Worm (Caenorhabditis elegans) whole organism, late embryonic: ENCODE data around the gene T13C5.10.

Source experiments
- C08G9.2 ChIP-seq: sonication (generic microtip); optimal IDR thresholded peaks from 2 replicates; lab custom pipeline; 2016; ENCODE audit warnings: mild to moderate bottlenecking, missing genetic modification characterization, moderate library complexity, missing compliant biosample characterization
- K09A11.1 ChIP-seq: sonication (generic microtip); optimal IDR thresholded peaks from 2 replicates; lab custom pipeline; 2017; ENCODE audit warnings: antibody characterized with exemption, mild to moderate bottlenecking, missing genetic modification characterization, missing compliant biosample characterization; ENCODE audit not compliant: insufficient read depth
- ahr-1 ChIP-seq: sonication (generic microtip); optimal IDR thresholded peaks from 2 replicates; lab custom pipeline; 2016; ENCODE audit warnings: missing genetic modification characterization, missing compliant biosample characterization
- ceh-18 ChIP-seq: sonication (generic microtip); optimal IDR thresholded peaks from 2 replicates; lab custom pipeline; 2016; ENCODE audit warnings: missing genetic modification characterization, missing compliant biosample characterization
- ceh-31 ChIP-seq: sonication (generic microtip); optimal IDR thresholded peaks from 2 replicates; lab custom pipeline; 2016; ENCODE audit warnings: missing genetic modification characterization, missing compliant biosample characterization
- ceh-9 ChIP-seq: sonication (generic microtip); optimal IDR thresholded peaks from 2 replicates; lab custom pipeline; 2016; ENCODE audit warnings: mild to moderate bottlenecking, missing genetic modification characterization, inconsistent platforms, missing compliant biosample characterization
- dmd-4 ChIP-seq: sonication (generic microtip); optimal IDR thresholded peaks from 2 replicates; lab custom pipeline; 2016; ENCODE audit warnings: borderline replicate concordance, missing genetic modification characterization, missing compliant biosample characterization
- elt-4 ChIP-seq: sonication (generic microtip); optimal IDR thresholded peaks from 2 replicates; lab custom pipeline; 2016; ENCODE audit warnings: missing genetic modification characterization, missing compliant biosample characterization
- ets-4 ChIP-seq: sonication (generic microtip); optimal IDR thresholded peaks from 2 replicates; lab custom pipeline; 2016; ENCODE audit warnings: missing genetic modification characterization, missing compliant biosample characterization
- lin-11 ChIP-seq: fragments of 200-800 bp; sonication (Bioruptor generic); optimal IDR thresholded peaks from 2 replicates; lab custom pipeline; 2018; ENCODE audit warnings: mild to moderate bottlenecking, missing genetic modification characterization, missing compliant biosample characterization
- pha-4 ChIP-seq: fragments of 150-350 bp; optimal IDR thresholded peaks from 2 replicates; lab custom pipeline; 2018; ENCODE audit warnings: missing biosample characterization, missing genetic modification reagents, missing genetic modification characterization
- pqm-1 ChIP-seq: sonication (generic microtip); optimal IDR thresholded peaks from 2 replicates; lab custom pipeline; 2016; ENCODE audit warnings: missing genetic modification characterization, missing compliant biosample characterization
- rnt-1 ChIP-seq: sonication (generic microtip); optimal IDR thresholded peaks from 2 replicates; lab custom pipeline; 2016; ENCODE audit warnings: missing genetic modification characterization, missing compliant biosample characterization

- TF ChIP-seq pha-4 (tag; lab: Kevin White, UChicago) (no peak), ceh-9 (tag; lab: Kevin White, UChicago) (no peak), K09A11.1 (tag; lab: Kevin White, UChicago) (no peak), dmd-4 (tag; lab: Kevin White, UChicago) (no peak), lin-11 (tag; lab: Kevin White, UChicago) (no peak), pqm-1 (tag; lab: Kevin White, UChicago) (no peak), ets-4 (tag; lab: Kevin White, UChicago) (no peak), elt-4 (tag; lab: Kevin White, UChicago) (no peak), ceh-31 (tag; lab: Kevin White, UChicago) (no peak), C08G9.2 (tag; lab: Kevin White, UChicago) (no peak), ceh-18 (tag; lab: Kevin White, UChicago) (no peak), rnt-1 (no peak), ahr-1 (no peak)
These were observed 13.6 kb downstream of the T13C5.10 start for ce11 chrX:6201542-6201941.
